Worm (Caenorhabditis elegans) whole organism, L4 larva: Measurements from ENCODE around the gene Y54G2A.10.

ENCODE experiments used
- F37D6.2 ChIP-seq: sonication (generic microtip); optimal IDR thresholded peaks from 2 replicates; lab custom pipeline; 2016; ENCODE audit warnings: mild to moderate bottlenecking, missing genetic modification characterization, missing compliant biosample characterization
- F49E8.2 ChIP-seq: sonication (generic microtip); optimal IDR thresholded peaks from 2 replicates; lab custom pipeline; 2016; ENCODE audit warnings: missing compliant biosample characterization, mild to moderate bottlenecking, missing genetic modification characterization, borderline replicate concordance
- R02D3.7 ChIP-seq: fragments of 150-350 bp; sonication (generic microtip); optimal IDR thresholded peaks from 3 replicates; lab custom pipeline; 2014; ENCODE audit warnings: missing biosample characterization, missing genetic modification characterization
- T20F7.1 ChIP-seq: fragments of 200-800 bp; sonication (Bioruptor generic); optimal IDR thresholded peaks from 2 replicates; lab custom pipeline; 2018; ENCODE audit warnings: mild to moderate bottlenecking, missing genetic modification characterization, missing compliant biosample characterization
- Y5F2A.4 ChIP-seq: fragments of 200-800 bp; sonication (Bioruptor generic); optimal IDR thresholded peaks from 2 replicates; lab custom pipeline; 2018; ENCODE audit warnings: mild to moderate bottlenecking, missing genetic modification characterization, missing compliant biosample characterization
- aha-1 ChIP-seq: fragments of 150-350 bp; peaks from one replicate; lab custom pipeline; 2014; ENCODE audit warnings: missing biosample characterization, missing genetic modification characterization
- aly-2 ChIP-seq: sonication (generic microtip); optimal IDR thresholded peaks from 2 replicates; lab custom pipeline; 2018; ENCODE audit warnings: missing biosample characterization, missing genetic modification characterization
- arid-1 ChIP-seq: fragments of 200-800 bp; sonication (Bioruptor generic); conservative IDR thresholded peaks from 2 replicates; pipeline ENCODE4 v1.3.6; 2022; ENCODE audit warnings: missing genetic modification reagents, missing genetic modification characterization, missing compliant biosample characterization
- attf-4 ChIP-seq: sonication (generic microtip); optimal IDR thresholded peaks from 3 replicates; lab custom pipeline; 2017; ENCODE audit warnings: missing biosample characterization, missing genetic modification characterization
- ceh-20 ChIP-seq: fragments of 200-800 bp; sonication (Bioruptor generic); IDR thresholded peaks from 2 replicates; pipeline ENCODE4 v1.3.6; 2022; ENCODE audit warnings: missing genetic modification reagents, missing genetic modification characterization, missing compliant biosample characterization
- ceh-28 ChIP-seq: fragments of 150-350 bp; optimal IDR thresholded peaks from 2 replicates; lab custom pipeline; 2014; ENCODE audit warnings: missing biosample characterization, missing genetic modification reagents, missing genetic modification characterization
- ceh-32 ChIP-seq: sonication (generic microtip); optimal IDR thresholded peaks from 2 replicates; lab custom pipeline; 2016; ENCODE audit warnings: mild to moderate bottlenecking, missing genetic modification characterization, missing compliant biosample characterization; ENCODE audit not compliant: poor library complexity
- ceh-62 ChIP-seq: sonication (generic microtip); optimal IDR thresholded peaks from 2 replicates; lab custom pipeline; 2017; ENCODE audit warnings: missing biosample characterization, missing genetic modification characterization
- ctbp-1 ChIP-seq: fragments of 200-800 bp; sonication (Bioruptor generic); IDR thresholded peaks from 2 replicates; pipeline ENCODE4 v1.3.6; 2022; ENCODE audit warnings: missing genetic modification reagents, missing genetic modification characterization, missing compliant biosample characterization
- daf-16 ChIP-seq, 3 experiments: sonication (generic microtip); optimal IDR thresholded peaks; 2 replicates each; lab custom pipeline; 2016 to 2017; ENCODE audit warnings: missing genetic modification characterization in 3 of 3, missing genetic modification reagents in 3 of 3, mild to moderate bottlenecking in 2 of 3, missing compliant biosample characterization in 2 of 3, missing biosample characterization in 1 of 3, moderate library complexity in 1 of 3
- dmd-8 ChIP-seq: fragments of 200-800 bp; sonication (Bioruptor generic); IDR thresholded peaks from 2 replicates; pipeline ENCODE4 v1.3.6; 2022; ENCODE audit warnings: missing genetic modification characterization, missing compliant biosample characterization
- egl-27 ChIP-seq: sonication (generic microtip); optimal IDR thresholded peaks from 3 replicates; lab custom pipeline; 2017; ENCODE audit warnings: missing biosample characterization, missing genetic modification reagents, missing genetic modification characterization
- fos-1 ChIP-seq: fragments of 150-350 bp; optimal IDR thresholded peaks from 2 replicates; lab custom pipeline; 2014; ENCODE audit warnings: missing biosample characterization, missing genetic modification characterization
- gei-8 ChIP-seq: fragments of 200-800 bp; sonication (Bioruptor generic); optimal IDR thresholded peaks from 2 replicates; lab custom pipeline; 2018; ENCODE audit warnings: mild to moderate bottlenecking, missing genetic modification characterization, missing compliant biosample characterization
- hlh-11 ChIP-seq: fragments of 200-800 bp; sonication (Bioruptor generic); optimal IDR thresholded peaks from 2 replicates; lab custom pipeline; 2018; ENCODE audit warnings: mild to moderate bottlenecking, missing genetic modification characterization, missing compliant biosample characterization
- hlh-30 ChIP-seq: sonication (generic microtip); optimal IDR thresholded peaks from 2 replicates; lab custom pipeline; 2017; ENCODE audit warnings: antibody characterized with exemption, mild to moderate bottlenecking, missing genetic modification characterization, missing compliant biosample characterization; ENCODE audit not compliant: insufficient read depth
- hmg-1.1 ChIP-seq: fragments of 200-800 bp; sonication (Bioruptor generic); IDR thresholded peaks from 2 replicates; pipeline ENCODE4 v1.3.6; 2022; ENCODE audit warnings: missing genetic modification reagents, missing genetic modification characterization, missing compliant biosample characterization
- lim-7 ChIP-seq: fragments of 200-800 bp; sonication (Bioruptor generic); IDR thresholded peaks from 2 replicates; pipeline ENCODE4 v1.3.6; 2022; ENCODE audit warnings: missing genetic modification characterization, missing compliant biosample characterization
- lin-38 ChIP-seq: fragments of 200-800 bp; sonication (Bioruptor generic); IDR thresholded peaks from 2 replicates; pipeline ENCODE4 v1.3.6; 2022; ENCODE audit warnings: missing genetic modification reagents, missing genetic modification characterization, missing compliant biosample characterization
- lin-39 ChIP-seq: fragments of 150-350 bp; optimal IDR thresholded peaks from 2 replicates; lab custom pipeline; 2014; ENCODE audit warnings: missing biosample characterization, missing genetic modification reagents, missing genetic modification characterization
- madf-5 ChIP-seq, 2 experiments: fragments of 200-800 bp; sonication (Bioruptor generic); IDR thresholded peaks; 2 replicates each; pipeline ENCODE4 v1.3.6; 2022; ENCODE audit warnings: missing compliant biosample characterization in 2 of 2, missing genetic modification characterization in 2 of 2
- mdl-1 ChIP-seq, 2 experiments: fragments of 150-350 bp in 1 of 2; sonication (generic microtip) in 1 of 2; optimal IDR thresholded peaks; 2 replicates each; lab custom pipeline; 2014 to 2017; ENCODE audit warnings: missing biosample characterization in 2 of 2, missing genetic modification characterization in 2 of 2
- mdt-29 ChIP-seq: fragments of 200-800 bp; sonication (Bioruptor generic); IDR thresholded peaks from 2 replicates; pipeline ENCODE4 v1.3.6; 2022; ENCODE audit warnings: missing genetic modification reagents, missing genetic modification characterization, missing compliant biosample characterization
- mep-1 ChIP-seq: fragments of 150-350 bp; sonication (generic microtip); optimal IDR thresholded peaks from 3 replicates; lab custom pipeline; 2014; ENCODE audit warnings: missing biosample characterization, missing genetic modification characterization
- mes-2 ChIP-seq: sonication (generic microtip); optimal IDR thresholded peaks from 2 replicates; lab custom pipeline; 2016; ENCODE audit warnings: missing genotype, mild to moderate bottlenecking, missing genetic modification characterization, missing compliant biosample characterization; ENCODE audit not compliant: poor library complexity, severe bottlenecking
- mxl-2 ChIP-seq: fragments of 200-800 bp; sonication (Bioruptor generic); conservative IDR thresholded peaks from 2 replicates; pipeline ENCODE4 v1.3.6; 2022; ENCODE audit warnings: missing genetic modification reagents, missing genetic modification characterization, missing compliant biosample characterization
- nhr-10 ChIP-seq: fragments of 150-350 bp; optimal IDR thresholded peaks from 2 replicates; lab custom pipeline; 2014; ENCODE audit warnings: missing biosample characterization, missing genetic modification characterization
- nhr-102 ChIP-seq: sonication (generic microtip); optimal IDR thresholded peaks from 2 replicates; lab custom pipeline; 2016; ENCODE audit warnings: mild to moderate bottlenecking, missing genetic modification characterization, moderate library complexity, missing compliant biosample characterization
- nhr-11 ChIP-seq: fragments of 150-350 bp; optimal IDR thresholded peaks from 2 replicates; lab custom pipeline; 2014; ENCODE audit warnings: missing biosample characterization, missing genetic modification characterization
- nhr-111 ChIP-seq: fragments of 200-800 bp; sonication (Bioruptor generic); optimal IDR thresholded peaks from 2 replicates; lab custom pipeline; 2018; ENCODE audit warnings: mild to moderate bottlenecking, missing genetic modification characterization, missing compliant biosample characterization
- nhr-237 ChIP-seq: sonication (generic microtip); optimal IDR thresholded peaks from 2 replicates; lab custom pipeline; 2017; ENCODE audit warnings: missing biosample characterization, missing genetic modification characterization
- nhr-28 ChIP-seq: fragments of 150-350 bp; optimal IDR thresholded peaks from 2 replicates; lab custom pipeline; 2014; ENCODE audit warnings: missing biosample characterization, missing genetic modification characterization
- nhr-41 ChIP-seq: fragments of 200-800 bp; sonication (Bioruptor generic); IDR thresholded peaks from 2 replicates; pipeline ENCODE4 v1.3.6; 2022; ENCODE audit warnings: missing genetic modification reagents, missing genetic modification characterization, missing compliant biosample characterization
- nhr-42 ChIP-seq: fragments of 200-800 bp; sonication (Bioruptor generic); IDR thresholded peaks from 2 replicates; pipeline ENCODE4 v1.3.6; 2022; ENCODE audit warnings: missing genetic modification characterization, missing compliant biosample characterization
- nhr-77 ChIP-seq: fragments of 150-350 bp; optimal IDR thresholded peaks from 2 replicates; lab custom pipeline; 2014; ENCODE audit warnings: missing biosample characterization, missing genetic modification characterization
- rbr-2 ChIP-seq: sonication (generic microtip); optimal IDR thresholded peaks from 2 replicates; lab custom pipeline; 2016; ENCODE audit warnings: missing genotype, missing genetic modification characterization, missing compliant biosample characterization
- saeg-2 ChIP-seq: fragments of 200-800 bp; sonication (Bioruptor generic); IDR thresholded peaks from 2 replicates; pipeline ENCODE4 v1.3.6; 2022; ENCODE audit warnings: missing genetic modification reagents, missing genetic modification characterization, missing compliant biosample characterization
- snpc-4 ChIP-seq: fragments of 150-350 bp; optimal IDR thresholded peaks from 2 replicates; lab custom pipeline; 2014; ENCODE audit warnings: missing biosample characterization, missing genetic modification characterization
- tra-1 ChIP-seq: fragments of 200-800 bp; sonication (Bioruptor generic); IDR thresholded peaks from 2 replicates; pipeline ENCODE4 v1.3.6; 2022; ENCODE audit warnings: missing genetic modification reagents, missing genetic modification characterization, missing compliant biosample characterization
- unc-39 ChIP-seq: sonication (generic microtip); optimal IDR thresholded peaks from 2 replicates; lab custom pipeline; 2017; ENCODE audit warnings: missing biosample characterization, missing genetic modification characterization
- unc-62 ChIP-seq, 3 experiments: fragments of 150-350 bp in 1 of 3; sonication (generic microtip); optimal IDR thresholded peaks in 2 of 3; peaks in 1 of 3; 1 replicate in 1 of 3; 2 replicates in 2 of 3; lab custom pipeline; 2014 to 2017; ENCODE audit warnings: missing biosample characterization in 3 of 3, missing genetic modification characterization in 3 of 3, missing genetic modification reagents in 3 of 3, missing genotype in 1 of 3
- zag-1 ChIP-seq: fragments of 150-350 bp; optimal IDR thresholded peaks from 2 replicates; lab custom pipeline; 2014; ENCODE audit warnings: missing biosample characterization, missing genetic modification characterization

The Y54G2A.10 gene

DNA sequence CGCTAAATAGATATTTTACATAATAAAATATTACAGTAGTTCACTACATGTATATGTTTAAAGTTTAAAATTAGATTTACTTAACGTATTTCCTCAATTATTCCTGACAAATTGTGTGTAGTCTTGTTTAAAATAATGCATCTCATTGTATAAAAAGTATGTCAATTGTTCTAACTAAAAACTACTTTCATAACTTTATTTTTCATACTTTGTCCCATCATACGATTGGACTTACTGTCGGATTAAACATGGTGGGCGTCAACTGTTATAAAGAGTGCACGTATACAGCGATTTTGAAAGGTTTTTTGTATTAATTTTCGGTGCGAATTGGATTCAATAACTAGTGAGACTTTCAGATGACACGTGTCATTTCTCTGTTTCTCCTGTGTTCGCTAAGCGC, 4.2 kb downstream of the Y54G2A.10 start, which contains the start of gene Y54G2A.32:
TSS of gene Y54G2A.32 (plus strand) at position 301 of the 400 bp plus-strand sequence.
- TF ChIP-seq madf-5 (GFP tag; IDR thresholded peaks at IDR 0.05; lab: Robert Waterston, UW) (no peak), mes-2 (tag; lab: Kevin White, UChicago) (no peak), nhr-28 (tag; lab: Kevin White, UChicago) (no peak), rbr-2 (tag; lab: Kevin White, UChicago) (no peak), saeg-2 (GFP tag; lab: Robert Waterston, UW) (no peak), lin-38 (GFP tag; lab: Robert Waterston, UW) (no peak), aha-1 (tag; lab: Kevin White, UChicago) (peak; percentile 61)

- peak; percentile 78 for TF ChIP-seq arid-1
- TF ChIP-seq lin-38 (GFP tag; lab: Robert Waterston, UW), result peak; percentile 80
- TF ChIP-seq fos-1 (tag; lab: Kevin White, UChicago), result no peak
- peak; percentile 65 for TF ChIP-seq ceh-20 (GFP tag; lab: Robert Waterston, UW)
- TF ChIP-seq mdl-1 (tag; optimal IDR thresholded peaks at IDR 0.05; lab: Kevin White, UChicago), result peak in 1 of 2 experiments; percentile 32
- no peak for TF ChIP-seq ceh-62 (tag; lab: Kevin White, UChicago)
- peak; percentile 81 for TF ChIP-seq lim-7 (GFP tag; lab: Robert Waterston, UW)
- TF ChIP-seq nhr-42 (GFP tag; lab: Robert Waterston, UW), result peak; percentile 69; the same call in 1 of the 2 replicates
- TF ChIP-seq nhr-77 (tag; lab: Kevin White, UChicago), result peak; percentile 15
- TF ChIP-seq hlh-30 (tag; lab: Kevin White, UChicago), result peak; percentile 91
- peak; percentile 91 for TF ChIP-seq gei-8 (GFP tag; lab: Kevin White, UChicago)
- no peak for TF ChIP-seq aly-2 (tag; lab: Kevin White, UChicago)
- peak; percentile 2 for TF ChIP-seq R02D3.7 (tag; lab: Kevin White, UChicago)
- TF ChIP-seq ctbp-1, result peak; percentile 74; the same call in 1 of the 2 replicates
- peak; percentile 53; the same call in 1 of the 2 replicates for TF ChIP-seq mdt-29 (GFP tag; lab: Robert Waterston, UW)
- no peak for TF ChIP-seq snpc-4 (tag; lab: Kevin White, UChicago)
- peak; percentile 47 to 76; a peak in 3 of 4 replicates for TF ChIP-seq madf-5 (GFP tag; IDR thresholded peaks at IDR 0.05; lab: Robert Waterston, UW)
- TF ChIP-seq tra-1 (GFP tag; lab: Robert Waterston, UW), result peak; percentile 89
- no peak for TF ChIP-seq nhr-10 (tag; lab: Kevin White, UChicago)
- peak; percentile 85 for TF ChIP-seq hlh-11
- TF ChIP-seq nhr-111 (GFP tag; lab: Kevin White, UChicago), result no peak
- no peak for TF ChIP-seq unc-39 (tag; lab: Kevin White, UChicago)
- no peak for TF ChIP-seq egl-27
- TF ChIP-seq T20F7.1 (GFP tag; lab: Kevin White, UChicago), result no peak
- peak; percentile 52; the same call in 1 of the 2 replicates for TF ChIP-seq nhr-41 (GFP tag; lab: Robert Waterston, UW)
- no peak for TF ChIP-seq attf-4 (tag; lab: Kevin White, UChicago)
- no peak for TF ChIP-seq nhr-237
- TF ChIP-seq unc-62 (GFP tag; optimal IDR thresholded peaks at IDR 0.05 in 1 of 2; lab: Kevin White, UChicago), result no peak
- no peak for TF ChIP-seq unc-62 (tag; optimal IDR thresholded peaks at IDR 0.05; lab: Kevin White, UChicago)
- peak; percentile 78 for TF ChIP-seq mep-1 (tag; lab: Kevin White, UChicago)
- peak; percentile 74; the same call in 1 of the 2 replicates for TF ChIP-seq saeg-2 (GFP tag; lab: Robert Waterston, UW)
- no peak for TF ChIP-seq zag-1
- TF ChIP-seq Y5F2A.4 (GFP tag; lab: Kevin White, UChicago), result no peak
- TF ChIP-seq F49E8.2 (tag; lab: Kevin White, UChicago), result peak; percentile 78
- TF ChIP-seq mes-2 (tag; lab: Kevin White, UChicago), result peak; percentile 77
- peak; percentile 83 for TF ChIP-seq nhr-102 (tag; lab: Kevin White, UChicago)
- TF ChIP-seq hmg-1.1 (GFP tag; lab: Robert Waterston, UW), result peak; percentile 63; the same call in 1 of the 2 replicates
- TF ChIP-seq F37D6.2 (tag; lab: Kevin White, UChicago), result peak; percentile 20
- peak; percentile 60 to 78 for TF ChIP-seq daf-16 (GFP tag; optimal IDR thresholded peaks at IDR 0.05; lab: Kevin White, UChicago)
- TF ChIP-seq daf-16 (tag; optimal IDR thresholded peaks at IDR 0.05; lab: Kevin White, UChicago), result peak; percentile 89
- TF ChIP-seq dmd-8, result peak; percentile 77; the same call in 1 of the 2 replicates
- TF ChIP-seq ceh-32 (tag; lab: Kevin White, UChicago), result no peak
- peak; percentile 55 for TF ChIP-seq nhr-11
- TF ChIP-seq ceh-28 (tag; lab: Kevin White, UChicago), result no peak
- TF ChIP-seq mxl-2, result 0 out of 2 replicates have a peak, but pooled peaks have one; percentile 12
- no peak for TF ChIP-seq lin-39
Observed at ce11 chrIV:2805525-2805924, 6.0 kb downstream of the Y54G2A.10 start, which contains the start of gene Y54G2A.45. TSS of gene Y54G2A.45 (plus strand) at chrIV:2805857.
